Fruit fly (Drosophila melanogaster) whole organism: ENCODE measurements around the gene CG14252.
A peak's percentile ranks its signal among the peaks of the same experiment; 100 is the strongest.

Source experiments
- CG8478 ChIP-seq: fragments of >200 bp; optimal IDR thresholded peaks from 2 replicates; lab custom pipeline; 2018; ENCODE audit warnings: inconsistent platforms
- Dll ChIP-seq: fragments of >200 bp; optimal IDR thresholded peaks from 2 replicates; lab custom pipeline; 2017
- EcR ChIP-seq, 2 experiments: fragments of >200 bp; optimal IDR thresholded peaks; 2 replicates each; lab custom pipeline; 2017; ENCODE audit warnings: missing biosample characterization in 2 of 2, missing genetic modification characterization in 2 of 2, missing genetic modification reagents in 2 of 2
- pan ChIP-seq: fragments of >200 bp; optimal IDR thresholded peaks from 2 replicates; lab custom pipeline; 2017
- psq ChIP-seq: fragments of >200 bp; optimal IDR thresholded peaks from 2 replicates; lab custom pipeline; 2017
- usp ChIP-seq: fragments of >200 bp; optimal IDR thresholded peaks from 2 replicates; lab custom pipeline; 2017; ENCODE audit warnings: missing biosample characterization, missing genetic modification characterization, mixed read lengths

CG14252 gene

DNA sequence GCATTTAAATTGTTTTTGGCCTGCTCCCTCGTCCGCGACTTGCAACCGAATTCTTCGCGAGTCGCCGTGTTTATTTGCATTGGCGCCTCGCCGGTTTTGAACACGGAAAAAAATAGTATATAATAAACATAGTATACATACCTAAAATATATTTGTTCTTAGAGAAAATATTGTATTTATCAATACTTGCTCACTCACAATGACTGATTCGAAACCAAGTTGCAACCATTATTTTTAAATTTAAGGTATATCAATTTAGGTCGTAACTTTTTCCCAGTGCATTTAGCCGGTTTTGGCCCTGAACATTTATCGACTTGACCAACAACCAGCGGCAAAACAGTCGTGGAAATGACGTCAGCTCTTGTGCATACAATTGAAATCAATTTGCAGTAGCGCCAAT, 16.9 kb upstream of the CG14252 start:
- TF ChIP-seq pan (lab: Kevin White, UChicago) (no peak), usp (GFP tag; lab: Kevin White, UChicago) (no peak)

dm6 chr3R:26933885-26934284, 11.4 kb upstream of the CG14252 start:
- no peak for TF ChIP-seq CG8478 (lab: Kevin White, UChicago)
- no peak for TF ChIP-seq pan (lab: Kevin White, UChicago)
- TF ChIP-seq psq (lab: Kevin White, UChicago) = no peak
- TF ChIP-seq EcR (GFP tag; optimal IDR thresholded peaks at IDR 0.05; lab: Kevin White, UChicago) = no peak
- no peak for TF ChIP-seq usp (GFP tag; lab: Kevin White, UChicago)
- no peak for TF ChIP-seq Dll (lab: Kevin White, UChicago)

dm6 chr3R:26934523-26934922, 10.8 kb upstream of the CG14252 start:
- TF ChIP-seq CG8478 (lab: Kevin White, UChicago) (no peak), psq (lab: Kevin White, UChicago) (no peak), EcR (GFP tag; optimal IDR thresholded peaks at IDR 0.05; lab: Kevin White, UChicago) (no peak), Dll (lab: Kevin White, UChicago) (no peak), usp (GFP tag; lab: Kevin White, UChicago) (no peak), pan (lab: Kevin White, UChicago) (no peak)

DNA sequence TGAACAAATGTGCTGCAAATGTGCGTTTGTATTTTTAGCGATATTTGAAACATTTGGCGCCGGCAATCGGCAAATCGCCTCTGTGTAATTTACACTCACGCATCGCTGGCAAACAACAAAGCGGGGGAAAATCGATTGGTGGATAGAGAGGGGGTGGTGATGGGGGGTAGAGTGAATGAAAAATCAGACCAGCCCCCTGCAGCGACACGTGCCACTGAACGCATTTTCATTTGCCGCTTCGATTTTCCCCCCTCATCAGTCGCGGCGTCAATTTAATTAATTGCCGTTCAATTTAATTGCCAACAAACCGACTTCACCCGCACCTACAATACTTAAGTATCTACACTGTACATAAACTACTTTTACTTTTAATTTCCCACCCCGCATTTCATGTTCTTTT, 9.9 kb upstream of the CG14252 start:
- TF ChIP-seq EcR (GFP tag; optimal IDR thresholded peaks at IDR 0.05; lab: Kevin White, UChicago) (peak in 1 of 2 experiments; percentile 5), pan (lab: Kevin White, UChicago) (no peak)

DNA sequence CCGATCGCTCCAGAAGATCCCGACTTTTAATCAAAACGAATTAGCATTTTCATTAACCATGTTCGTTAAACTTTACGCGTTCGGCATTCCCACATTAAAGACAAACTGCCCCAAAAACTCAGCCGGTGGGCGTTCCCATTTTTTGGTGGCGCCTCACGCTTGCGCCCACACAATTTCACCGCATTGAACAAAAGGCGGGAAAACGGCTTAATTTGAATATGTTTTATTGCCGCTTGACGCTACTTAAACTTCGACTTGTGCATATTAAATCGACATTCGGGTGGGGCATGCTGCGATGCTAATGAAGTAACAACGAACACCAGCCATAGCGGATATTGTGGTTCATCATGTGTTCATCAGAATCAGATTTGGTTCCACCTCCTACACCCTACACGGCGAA, 8.8 kb upstream of the CG14252 start:
- TF ChIP-seq psq (lab: Kevin White, UChicago) = no peak
- no peak for TF ChIP-seq EcR (GFP tag; optimal IDR thresholded peaks at IDR 0.05; lab: Kevin White, UChicago)
- no peak for TF ChIP-seq pan (lab: Kevin White, UChicago)
- no peak for TF ChIP-seq usp (GFP tag; lab: Kevin White, UChicago)
- no peak for TF ChIP-seq Dll (lab: Kevin White, UChicago)

DNA sequence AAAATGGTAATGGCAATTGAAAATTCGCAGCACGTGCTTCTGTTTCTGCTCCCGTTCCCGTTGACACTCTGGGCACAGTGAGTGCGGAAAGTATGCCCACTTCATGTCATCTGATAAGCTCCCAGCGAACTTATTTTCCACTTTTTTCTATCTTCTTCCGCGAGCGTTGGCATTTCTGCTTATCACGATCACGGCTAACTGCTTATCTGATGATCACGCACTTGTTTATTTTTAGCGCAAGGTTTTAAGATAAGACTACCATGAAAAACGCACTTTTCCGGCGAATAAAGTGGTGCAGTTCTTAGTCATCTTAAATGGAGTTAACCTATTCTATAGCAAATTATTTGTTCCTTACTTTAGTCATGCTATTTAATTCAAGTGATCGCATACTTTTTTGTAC, 7.9 kb upstream of the CG14252 start:
- TF ChIP-seq pan (lab: Kevin White, UChicago) (no peak), EcR (GFP tag; optimal IDR thresholded peaks at IDR 0.05; lab: Kevin White, UChicago) (no peak), Dll (lab: Kevin White, UChicago) (no peak), CG8478 (lab: Kevin White, UChicago) (no peak)

- TF ChIP-seq usp (GFP tag; lab: Kevin White, UChicago) (no peak), pan (lab: Kevin White, UChicago) (no peak), CG8478 (lab: Kevin White, UChicago) (no peak), EcR (GFP tag; optimal IDR thresholded peaks at IDR 0.05; lab: Kevin White, UChicago) (no peak), psq (lab: Kevin White, UChicago) (no peak), Dll (lab: Kevin White, UChicago) (no peak)
Measured at dm6 chr3R:26947296-26947880, 2.1 kb downstream of the CG14252 start, which contains the start of gene Spag1. Gene Spag1 (plus strand): TSS chr3R:26947830.

DNA sequence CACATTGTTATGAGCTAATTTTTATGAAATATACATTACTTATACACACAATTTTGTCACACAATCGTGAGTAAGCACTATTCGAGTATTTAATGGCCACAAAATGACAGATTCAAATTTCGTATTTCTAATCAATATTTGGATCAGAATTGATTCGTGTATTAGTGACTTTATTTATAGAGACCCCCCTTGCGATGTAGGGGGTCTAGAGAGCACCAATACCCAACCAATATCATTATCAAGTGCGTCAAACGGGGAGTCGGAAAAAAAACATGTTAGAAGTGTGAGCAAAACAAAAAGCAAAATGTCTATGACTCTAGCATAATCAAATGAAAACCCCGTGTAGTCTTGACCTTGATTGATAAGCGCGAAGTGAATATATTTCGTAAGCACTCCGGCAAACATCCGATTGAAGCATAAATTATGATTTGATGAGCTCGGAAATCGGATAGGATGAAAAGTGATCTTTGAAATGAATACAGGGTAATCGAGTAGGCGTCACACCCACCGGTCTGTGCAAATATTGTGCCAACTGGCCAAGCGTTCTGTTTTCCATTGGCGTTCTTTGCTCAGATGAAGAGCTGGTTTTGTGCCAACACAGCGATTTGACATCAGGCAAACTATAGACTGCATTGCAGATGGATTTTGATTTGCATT, 7.0 kb downstream of the CG14252 start:
- TF ChIP-seq Dll (lab: Kevin White, UChicago) = no peak
- no peak for TF ChIP-seq CG8478 (lab: Kevin White, UChicago)
- no peak for TF ChIP-seq EcR (GFP tag; optimal IDR thresholded peaks at IDR 0.05; lab: Kevin White, UChicago)

DNA sequence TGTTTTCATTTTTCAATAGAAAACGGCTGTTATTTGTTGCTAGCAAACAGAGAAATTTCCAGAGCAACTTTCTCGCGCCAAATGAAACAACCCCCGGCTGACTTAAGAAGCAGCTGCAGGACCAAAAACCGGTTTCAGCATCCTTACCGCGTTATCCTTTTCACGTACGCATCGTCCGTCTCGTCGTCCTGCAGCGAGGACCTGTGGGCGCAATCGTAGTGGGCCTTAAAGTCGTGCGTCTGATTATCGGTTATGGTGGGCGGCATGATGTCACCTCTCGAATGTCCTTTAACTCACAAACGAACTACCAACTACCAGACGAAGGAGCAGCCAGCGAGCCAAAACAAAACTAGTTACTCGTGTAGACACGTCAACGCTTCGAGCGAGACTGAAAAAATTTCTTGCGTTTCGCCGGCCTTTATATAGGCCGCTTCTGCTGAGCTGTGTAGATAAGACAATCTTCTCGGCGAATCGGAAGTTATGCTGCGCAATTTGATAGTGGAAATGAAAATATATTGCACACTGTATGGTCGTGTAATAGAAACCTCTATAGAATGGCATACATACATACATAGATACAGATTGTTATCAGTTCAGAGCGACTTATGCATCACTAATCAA, 7.6 kb downstream of the CG14252 start:
- TF ChIP-seq CG8478 (lab: Kevin White, UChicago) (no peak), EcR (GFP tag; optimal IDR thresholded peaks at IDR 0.05; lab: Kevin White, UChicago) (no peak), usp (GFP tag; lab: Kevin White, UChicago) (no peak), pan (lab: Kevin White, UChicago) (no peak), Dll (lab: Kevin White, UChicago) (no peak), psq (lab: Kevin White, UChicago) (no peak)

dm6 chr3R:26953478-26953874, 8.1 kb downstream of the CG14252 start:
- TF ChIP-seq CG8478 (lab: Kevin White, UChicago) (no peak), usp (GFP tag; lab: Kevin White, UChicago) (no peak), pan (lab: Kevin White, UChicago) (no peak), psq (lab: Kevin White, UChicago) (no peak), EcR (GFP tag; optimal IDR thresholded peaks at IDR 0.05; lab: Kevin White, UChicago) (no peak), Dll (lab: Kevin White, UChicago) (no peak)

dm6 chr3R:26954020-26954672, 8.8 kb downstream of the CG14252 start:
- TF ChIP-seq psq (lab: Kevin White, UChicago) = no peak
- TF ChIP-seq CG8478 (lab: Kevin White, UChicago) = peak; percentile 44
- TF ChIP-seq Dll (lab: Kevin White, UChicago) = no peak
- peak; percentile 71 for TF ChIP-seq pan (lab: Kevin White, UChicago)
